Worm (Caenorhabditis elegans) whole organism, L3 larva: Measurements from ENCODE around the gene F57A10.2.

Source experiments
- ZK546.5 ChIP-seq: sonication (generic microtip); optimal IDR thresholded peaks from 2 replicates; lab custom pipeline; 2017; ENCODE audit warnings: missing biosample characterization, missing genetic modification characterization
- ama-1 ChIP-seq: fragments of 150-350 bp; optimal IDR thresholded peaks from 2 replicates; lab custom pipeline; 2018
- ceh-82 ChIP-seq: fragments of 150-350 bp; optimal IDR thresholded peaks from 2 replicates; lab custom pipeline; 2014; ENCODE audit warnings: missing biosample characterization, missing genetic modification characterization
- eor-1 ChIP-seq, 2 experiments: fragments of 150-350 bp; optimal IDR thresholded peaks; 2 replicates each; lab custom pipeline; 2014 to 2018; ENCODE audit warnings: missing biosample characterization in 2 of 2, missing genetic modification characterization in 2 of 2
- hmg-11 ChIP-seq: sonication (generic microtip); optimal IDR thresholded peaks from 2 replicates; lab custom pipeline; 2016; ENCODE audit warnings: missing genetic modification characterization, missing compliant biosample characterization
- jun-1 ChIP-seq: fragments of 150-350 bp; optimal IDR thresholded peaks from 2 replicates; lab custom pipeline; 2014; ENCODE audit warnings: missing biosample characterization, missing genetic modification reagents, missing genetic modification characterization
- lin-39 ChIP-seq: fragments of 150-350 bp; optimal IDR thresholded peaks from 2 replicates; lab custom pipeline; 2018; ENCODE audit warnings: missing biosample characterization, missing genetic modification reagents, missing genetic modification characterization
- mdl-1 ChIP-seq: fragments of 150-350 bp; optimal IDR thresholded peaks from 2 replicates; lab custom pipeline; 2014; ENCODE audit warnings: missing biosample characterization, missing genetic modification characterization
- mml-1 ChIP-seq: fragments of 150-350 bp; sonication (generic microtip); optimal IDR thresholded peaks from 3 replicates; lab custom pipeline; 2014; ENCODE audit warnings: missing biosample characterization, missing genetic modification characterization
- nfya-1 ChIP-seq: sonication (generic microtip); optimal IDR thresholded peaks from 2 replicates; lab custom pipeline; 2017; ENCODE audit warnings: missing genetic modification characterization, mild to moderate bottlenecking, missing compliant biosample characterization, antibody characterized with exemption, moderate library complexity; ENCODE audit not compliant: insufficient read depth
- nhr-67 ChIP-seq: fragments of 150-350 bp; optimal IDR thresholded peaks from 2 replicates; lab custom pipeline; 2014; ENCODE audit warnings: missing biosample characterization, missing genetic modification characterization
- nhr-77 ChIP-seq: fragments of 150-350 bp; optimal IDR thresholded peaks from 2 replicates; lab custom pipeline; 2014; ENCODE audit warnings: missing biosample characterization, missing genetic modification characterization
- pha-4 ChIP-seq: fragments of 150-350 bp; optimal IDR thresholded peaks from 2 replicates; lab custom pipeline; 2014; ENCODE audit warnings: missing biosample characterization, missing genetic modification reagents, missing genetic modification characterization
- skn-1 ChIP-seq: fragments of 150-350 bp; optimal IDR thresholded peaks from 2 replicates; lab custom pipeline; 2014; ENCODE audit warnings: missing biosample characterization, missing genetic modification characterization

DNA sequence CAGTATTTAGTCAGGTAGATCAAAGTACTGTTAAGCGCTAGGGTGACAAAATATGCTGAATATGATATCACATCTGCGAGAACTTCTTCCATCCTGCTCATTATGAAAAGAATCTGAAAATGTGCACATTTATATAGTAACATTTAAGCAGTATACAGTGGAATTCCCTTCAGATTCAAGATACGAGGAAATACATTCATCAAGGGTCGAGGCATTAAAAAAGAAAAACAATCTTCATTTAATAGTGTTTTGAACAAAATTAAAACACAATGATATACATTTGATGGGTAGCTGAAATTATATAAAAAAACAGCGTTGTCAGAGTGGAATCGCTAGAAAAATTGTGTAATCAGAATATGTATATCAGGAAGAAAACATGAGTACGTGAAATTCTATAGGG, 30.7 kb upstream of the F57A10.2 start, which contains the start of gene str-27:
- TF ChIP-seq ZK546.5 (tag; lab: Kevin White, UChicago), result no peak
- TF ChIP-seq lin-39, result no peak
- TF ChIP-seq mdl-1, result no peak
- TF ChIP-seq pha-4 (tag; lab: Kevin White, UChicago), result no peak
- no peak for TF ChIP-seq nhr-67 (tag; lab: Kevin White, UChicago)
- TF ChIP-seq nhr-77 (tag; lab: Kevin White, UChicago), result no peak
- no peak for TF ChIP-seq ama-1 (lab: Kevin White, UChicago)
- TF ChIP-seq nfya-1 (tag; lab: Kevin White, UChicago), result no peak
- TF ChIP-seq mml-1 (tag; lab: Kevin White, UChicago), result no peak
- TF ChIP-seq hmg-11 (tag; lab: Kevin White, UChicago), result no peak
- no peak for TF ChIP-seq skn-1 (tag; lab: Kevin White, UChicago)
- no peak for TF ChIP-seq jun-1 (tag; lab: Kevin White, UChicago)
- TF ChIP-seq eor-1 (tag; optimal IDR thresholded peaks at IDR 0.05; lab: Kevin White, UChicago), result no peak
- no peak for TF ChIP-seq ceh-82 (tag; lab: Kevin White, UChicago)
